Worm (Caenorhabditis elegans) whole organism, L1 larva: ENCODE data around the gene ddr-1.

Source experiments
- aly-2 ChIP-seq: fragments of 150-350 bp; optimal IDR thresholded peaks from 2 replicates; lab custom pipeline; 2014; ENCODE audit warnings: missing biosample characterization, missing genetic modification characterization
- ama-1 ChIP-seq: fragments of 150-350 bp; optimal IDR thresholded peaks from 2 replicates; lab custom pipeline; 2014
- blmp-1 ChIP-seq: fragments of 150-350 bp; optimal IDR thresholded peaks from 2 replicates; lab custom pipeline; 2014; ENCODE audit warnings: missing biosample characterization, missing genetic modification characterization
- ceh-8 ChIP-seq: fragments of 200-800 bp; sonication (Bioruptor generic); optimal IDR thresholded peaks from 2 replicates; lab custom pipeline; 2018; ENCODE audit warnings: mild to moderate bottlenecking, missing genetic modification characterization, moderate library complexity, missing compliant biosample characterization
- ceh-82 ChIP-seq, 3 experiments: fragments of 150-350 bp in 1 of 3; sonication (generic microtip) in 2 of 3; optimal IDR thresholded peaks; 2 replicates each; lab custom pipeline; 2014 to 2017; ENCODE audit warnings: missing biosample characterization in 3 of 3, missing genetic modification characterization in 3 of 3
- ceh-88 ChIP-seq: fragments of 200-800 bp; sonication (Bioruptor generic); IDR thresholded peaks from 2 replicates; pipeline ENCODE4 v1.3.6; 2022; ENCODE audit warnings: missing genetic modification characterization, missing compliant biosample characterization
- ces-1 ChIP-seq: fragments of 150-350 bp; optimal IDR thresholded peaks from 2 replicates; lab custom pipeline; 2014; ENCODE audit warnings: missing biosample characterization, missing genetic modification reagents, missing genetic modification characterization
- dsc-1 ChIP-seq: sonication (generic microtip); optimal IDR thresholded peaks from 2 replicates; lab custom pipeline; 2016; ENCODE audit warnings: mild to moderate bottlenecking, missing genetic modification characterization, missing compliant biosample characterization
- efl-3 ChIP-seq: fragments of 200-800 bp; sonication (Bioruptor generic); optimal IDR thresholded peaks from 2 replicates; lab custom pipeline; 2018; ENCODE audit warnings: mild to moderate bottlenecking, missing genetic modification characterization, missing compliant biosample characterization
- ets-5 ChIP-seq: fragments of 200-800 bp; sonication (Bioruptor generic); IDR thresholded peaks from 2 replicates; pipeline ENCODE4 v1.3.6; 2022; ENCODE audit warnings: missing genetic modification characterization, missing compliant biosample characterization
- fkh-10 ChIP-seq: sonication (generic microtip); optimal IDR thresholded peaks from 2 replicates; lab custom pipeline; 2017; ENCODE audit warnings: missing biosample characterization, missing genetic modification reagents, missing genetic modification characterization
- fkh-4 ChIP-seq: sonication (generic microtip); optimal IDR thresholded peaks from 2 replicates; lab custom pipeline; 2016; ENCODE audit warnings: missing compliant biosample characterization, missing genetic modification characterization, borderline replicate concordance
- fos-1 ChIP-seq: fragments of 150-350 bp; optimal IDR thresholded peaks from 2 replicates; lab custom pipeline; 2014; ENCODE audit warnings: missing biosample characterization, missing genetic modification characterization
- grh-1 ChIP-seq: fragments of 200-800 bp; sonication (Bioruptor generic); IDR thresholded peaks from 2 replicates; pipeline ENCODE4 v1.3.6; 2022; ENCODE audit warnings: missing genetic modification reagents, missing genetic modification characterization, missing compliant biosample characterization
- hlh-17 ChIP-seq: fragments of 200-800 bp; sonication (Bioruptor generic); optimal IDR thresholded peaks from 2 replicates; lab custom pipeline; 2018; ENCODE audit warnings: missing genetic modification characterization, mild to moderate bottlenecking, missing compliant biosample characterization, moderate library complexity, borderline replicate concordance
- hlh-4 ChIP-seq: sonication (generic microtip); optimal IDR thresholded peaks from 2 replicates; lab custom pipeline; 2016; ENCODE audit warnings: mild to moderate bottlenecking, missing genetic modification characterization, missing compliant biosample characterization
- hpl-2 ChIP-seq: fragments of 150-350 bp; optimal IDR thresholded peaks from 2 replicates; lab custom pipeline; 2014; ENCODE audit warnings: missing biosample characterization, missing genetic modification reagents, missing genetic modification characterization
- irx-1 ChIP-seq: sonication (generic microtip); optimal IDR thresholded peaks from 2 replicates; lab custom pipeline; 2016; ENCODE audit warnings: missing genetic modification characterization, missing compliant biosample characterization
- isw-1 ChIP-seq: fragments of 200-800 bp; sonication (Bioruptor generic); IDR thresholded peaks from 2 replicates; pipeline ENCODE4 v1.3.6; 2022; ENCODE audit warnings: missing genetic modification characterization, missing compliant biosample characterization
- jun-1 ChIP-seq: fragments of 150-350 bp; optimal IDR thresholded peaks from 2 replicates; lab custom pipeline; 2014; ENCODE audit warnings: missing biosample characterization, missing genetic modification reagents, missing genetic modification characterization
- lin-35 ChIP-seq, 2 experiments: fragments of 150-350 bp; optimal IDR thresholded peaks; 2 replicates each; lab custom pipeline; 2014; ENCODE audit warnings: missing biosample characterization in 2 of 2, missing genetic modification characterization in 2 of 2, missing genetic modification reagents in 2 of 2
- lin-39 ChIP-seq: fragments of 150-350 bp; optimal IDR thresholded peaks from 2 replicates; lab custom pipeline; 2014; ENCODE audit warnings: missing biosample characterization, missing genetic modification reagents, missing genetic modification characterization
- lir-3 ChIP-seq: sonication (generic microtip); optimal IDR thresholded peaks from 2 replicates; lab custom pipeline; 2016; ENCODE audit warnings: mild to moderate bottlenecking, missing genetic modification characterization, moderate library complexity, missing compliant biosample characterization; ENCODE audit not compliant: poor library complexity
- mab-9 ChIP-seq: fragments of 200-800 bp; sonication (Bioruptor generic); IDR thresholded peaks from 2 replicates; pipeline ENCODE4 v1.3.6; 2022; ENCODE audit warnings: missing genetic modification reagents, missing genetic modification characterization, missing compliant biosample characterization
- mdl-1 ChIP-seq, 2 experiments: fragments of 150-350 bp; optimal IDR thresholded peaks; 2 replicates each; lab custom pipeline; 2014 to 2017; ENCODE audit warnings: missing biosample characterization in 2 of 2, missing genetic modification characterization in 2 of 2, inconsistent platforms in 1 of 2
- nhr-12 ChIP-seq: sonication (generic microtip); optimal IDR thresholded peaks from 2 replicates; lab custom pipeline; 2017; ENCODE audit warnings: missing biosample characterization, missing genetic modification characterization
- nhr-20 ChIP-seq: sonication (generic microtip); optimal IDR thresholded peaks from 2 replicates; lab custom pipeline; 2016; ENCODE audit warnings: mild to moderate bottlenecking, missing genetic modification characterization, missing compliant biosample characterization
- nhr-237 ChIP-seq: fragments of 150-350 bp; optimal IDR thresholded peaks from 2 replicates; lab custom pipeline; 2014; ENCODE audit warnings: missing biosample characterization, missing genetic modification characterization
- nhr-28 ChIP-seq: fragments of 150-350 bp; optimal IDR thresholded peaks from 2 replicates; lab custom pipeline; 2014; ENCODE audit warnings: missing biosample characterization, missing genetic modification characterization
- nhr-47 ChIP-seq: sonication (generic microtip); optimal IDR thresholded peaks from 2 replicates; lab custom pipeline; 2016; ENCODE audit warnings: mild to moderate bottlenecking, missing genetic modification characterization, moderate library complexity, missing compliant biosample characterization
- nhr-71 ChIP-seq: sonication (generic microtip); optimal IDR thresholded peaks from 2 replicates; lab custom pipeline; 2016; ENCODE audit warnings: mild to moderate bottlenecking, missing genetic modification characterization, moderate library complexity, missing compliant biosample characterization
- nhr-76 ChIP-seq: sonication (generic microtip); optimal IDR thresholded peaks from 2 replicates; lab custom pipeline; 2017; ENCODE audit warnings: missing biosample characterization, missing genetic modification characterization
- nhr-85 ChIP-seq: sonication (generic microtip); peaks from one replicate; lab custom pipeline; 2016; ENCODE audit warnings: missing genetic modification characterization, inconsistent platforms, missing compliant biosample characterization
- pag-3 ChIP-seq: sonication (generic microtip); optimal IDR thresholded peaks from 2 replicates; lab custom pipeline; 2017; ENCODE audit warnings: missing genetic modification characterization, mild to moderate bottlenecking, missing compliant biosample characterization, antibody characterized with exemption, borderline replicate concordance; ENCODE audit not compliant: insufficient read depth
- pax-3 ChIP-seq: fragments of 200-800 bp; sonication (Bioruptor generic); optimal IDR thresholded peaks from 2 replicates; lab custom pipeline; 2018; ENCODE audit warnings: mild to moderate bottlenecking, missing genetic modification characterization, moderate library complexity, missing compliant biosample characterization
- rnt-1 ChIP-seq: sonication (generic microtip); optimal IDR thresholded peaks from 2 replicates; lab custom pipeline; 2016; ENCODE audit warnings: mild to moderate bottlenecking, missing genetic modification characterization, moderate library complexity, missing compliant biosample characterization
- skn-1 ChIP-seq: fragments of 150-350 bp; optimal IDR thresholded peaks from 2 replicates; lab custom pipeline; 2014; ENCODE audit warnings: missing biosample characterization, missing genetic modification characterization
- sox-4 ChIP-seq: sonication (generic microtip); optimal IDR thresholded peaks from 2 replicates; lab custom pipeline; 2016; ENCODE audit warnings: missing genetic modification characterization, missing compliant biosample characterization
- sptf-1 ChIP-seq: fragments of 150-350 bp; optimal IDR thresholded peaks from 2 replicates; lab custom pipeline; 2014; ENCODE audit warnings: missing biosample characterization, missing genetic modification characterization
- unc-130 ChIP-seq: fragments of 150-350 bp; optimal IDR thresholded peaks from 2 replicates; lab custom pipeline; 2017; ENCODE audit warnings: missing biosample characterization, missing genetic modification characterization, inconsistent platforms
- unc-62 ChIP-seq: fragments of 150-350 bp; optimal IDR thresholded peaks from 2 replicates; lab custom pipeline; 2014; ENCODE audit warnings: missing biosample characterization, missing genetic modification reagents, missing genetic modification characterization
- unc-86 ChIP-seq: sonication (generic microtip); optimal IDR thresholded peaks from 2 replicates; lab custom pipeline; 2016; ENCODE audit warnings: missing genetic modification characterization, missing compliant biosample characterization
- unc-98 ChIP-seq: fragments of 200-800 bp; sonication (Bioruptor generic); IDR thresholded peaks from 2 replicates; pipeline ENCODE4 v1.3.6; 2022; ENCODE audit warnings: missing genetic modification characterization, missing compliant biosample characterization
- xbp-1 ChIP-seq: sonication (generic microtip); optimal IDR thresholded peaks from 2 replicates; lab custom pipeline; 2016; ENCODE audit warnings: missing genetic modification characterization, missing compliant biosample characterization
- zag-1 ChIP-seq: fragments of 150-350 bp; optimal IDR thresholded peaks from 2 replicates; lab custom pipeline; 2014; ENCODE audit warnings: missing biosample characterization, missing genetic modification characterization
- ztf-11 ChIP-seq, 2 experiments: sonication (generic microtip); optimal IDR thresholded peaks; 2 replicates each; lab custom pipeline; 2016 to 2017; ENCODE audit warnings: missing genetic modification characterization in 2 of 2, missing biosample characterization in 1 of 2, missing compliant biosample characterization in 1 of 2
- ztf-4 ChIP-seq: fragments of 150-350 bp; optimal IDR thresholded peaks from 2 replicates; lab custom pipeline; 2014; ENCODE audit warnings: missing biosample characterization, missing genetic modification characterization

ddr-1 gene

DNA sequence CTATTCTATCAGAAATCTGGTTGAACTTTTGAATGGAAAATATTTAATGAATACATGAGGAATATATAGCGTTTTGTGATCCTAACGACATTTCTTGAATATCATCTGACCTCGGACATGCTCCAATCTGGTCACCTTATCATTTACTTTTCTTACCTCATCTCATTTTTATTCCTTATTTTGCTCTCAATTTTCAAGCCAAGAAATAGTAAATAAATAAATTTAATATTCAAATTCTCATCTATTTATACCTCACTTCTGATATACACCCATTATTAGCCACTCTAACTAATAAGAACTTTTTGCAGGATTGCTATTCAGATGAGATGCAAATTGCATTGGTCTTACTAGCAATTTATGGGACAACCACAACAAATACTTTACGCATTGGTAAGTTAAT lies at the start of gene ddr-1:
Gene ddr-1, plus strand, starts transcription at position 301 of the 400 bp plus-strand sequence.
- TF ChIP-seq lir-3 (tag; lab: Kevin White, UChicago) (no peak), fkh-10 (GFP tag; lab: Kevin White, UChicago) (no peak), ets-5 (GFP tag; lab: Robert Waterston, UW) (no peak), isw-1 (no peak), aly-2 (tag; lab: Kevin White, UChicago) (no peak), ceh-8 (GFP tag; lab: Kevin White, UChicago) (no peak), rnt-1 (tag; lab: Kevin White, UChicago) (no peak), irx-1 (tag; lab: Kevin White, UChicago) (no peak), mdl-1 (tag; optimal IDR thresholded peaks at IDR 0.05; lab: Kevin White, UChicago) (no peak), hpl-2 (no peak), sptf-1 (tag; lab: Kevin White, UChicago) (no peak)

DNA sequence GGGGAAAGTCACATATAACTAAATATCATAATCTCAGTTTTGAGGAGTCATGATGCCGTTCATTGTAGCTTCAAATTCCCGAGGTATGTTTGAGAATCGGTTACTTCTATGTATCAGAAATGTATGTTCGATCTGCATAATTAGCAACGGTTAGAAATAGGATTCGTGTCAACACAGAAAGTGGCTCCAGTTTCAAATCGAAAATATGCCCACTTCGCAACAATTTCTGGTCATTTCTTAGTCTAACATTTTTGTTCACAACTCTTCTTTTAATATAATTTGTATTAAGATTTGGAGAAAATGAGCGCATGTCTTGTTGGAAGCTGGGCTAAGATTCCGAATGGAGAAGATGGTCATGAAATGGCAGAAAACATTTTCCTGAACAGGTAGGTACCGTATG lies 47.5 kb upstream of the ddr-1 start, which contains the start of gene pks-1:
Gene pks-1, plus strand, starts transcription at position 301 of the 400 bp plus-strand sequence.
- TF ChIP-seq efl-3 (GFP tag; lab: Kevin White, UChicago) (no peak), nhr-237 (no peak), unc-98 (GFP tag; lab: Robert Waterston, UW) (no peak), dsc-1 (tag; lab: Kevin White, UChicago) (no peak), nhr-76 (tag; lab: Kevin White, UChicago) (no peak), mab-9 (no peak), ceh-82 (tag; optimal IDR thresholded peaks at IDR 0.05; lab: Kevin White, UChicago) (no peak), unc-86 (tag; lab: Kevin White, UChicago) (no peak), zag-1 (tag; lab: Kevin White, UChicago) (no peak), skn-1 (tag; lab: Kevin White, UChicago) (no peak), grh-1 (GFP tag; lab: Robert Waterston, UW) (no peak), mdl-1 (tag; optimal IDR thresholded peaks at IDR 0.05; lab: Kevin White, UChicago) (no peak), nhr-12 (no peak), nhr-47 (tag; lab: Kevin White, UChicago) (no peak)

DNA sequence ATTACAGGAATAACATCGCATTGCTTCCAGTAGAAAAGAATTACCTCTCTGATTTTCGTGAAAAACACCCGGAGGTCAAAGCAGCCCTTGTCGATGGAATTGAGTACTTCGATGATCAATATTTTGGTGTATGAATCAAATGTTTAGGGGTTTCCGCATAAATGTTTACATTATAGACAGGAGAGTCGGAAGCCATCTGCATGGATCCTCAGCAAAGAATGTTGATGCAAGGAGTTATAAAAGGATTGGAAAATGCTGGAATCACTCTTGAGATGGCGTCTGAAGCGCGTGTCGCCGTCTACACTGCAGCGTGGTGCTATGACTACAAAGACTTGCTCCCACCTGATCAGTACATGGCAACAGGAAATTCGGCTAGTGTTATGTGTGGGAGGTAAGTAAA lies 46.8 kb upstream of the ddr-1 start, which contains the start of gene C41A3.2:
Gene C41A3.2, minus strand, starts transcription at position 101 of the 400 bp plus-strand sequence.
- TF ChIP-seq hlh-17 (GFP tag; lab: Kevin White, UChicago) (no peak), fkh-4 (tag; lab: Kevin White, UChicago) (no peak), blmp-1 (tag; lab: Kevin White, UChicago) (no peak), xbp-1 (tag; lab: Kevin White, UChicago) (no peak), jun-1 (tag; lab: Kevin White, UChicago) (no peak)

DNA sequence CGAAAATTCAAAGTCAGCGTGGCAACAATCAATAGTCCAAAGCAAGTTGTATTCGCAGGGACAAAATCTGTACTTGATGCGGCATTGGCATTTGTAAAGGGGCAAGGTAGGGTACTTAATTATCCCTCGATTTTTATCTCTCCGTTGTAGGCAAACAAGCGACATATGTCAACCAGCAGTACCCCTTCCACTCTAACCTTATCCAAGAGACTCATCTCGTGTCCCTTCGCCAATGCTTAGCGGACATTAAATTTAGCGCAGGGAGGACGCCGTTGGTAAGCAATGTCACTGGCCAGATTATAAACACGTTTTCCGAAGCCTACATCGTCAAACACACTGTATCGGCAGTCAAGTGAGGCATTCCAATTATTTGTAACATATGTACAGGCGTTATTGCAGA lies 31.7 kb upstream of the ddr-1 start:
- TF ChIP-seq nhr-85 (tag; lab: Kevin White, UChicago) (peak; percentile 98), nhr-12 (peak; percentile 63), hlh-17 (GFP tag; lab: Kevin White, UChicago) (no peak), nhr-237 (peak; percentile 95), efl-3 (GFP tag; lab: Kevin White, UChicago) (peak; percentile 89), ama-1 (no peak), unc-130 (peak; percentile 83), fos-1 (tag; lab: Kevin White, UChicago) (peak; percentile 96), ztf-4 (peak; percentile 99), nhr-71 (peak; percentile 97), hlh-4 (peak; percentile 27), nhr-47 (tag; lab: Kevin White, UChicago) (peak; percentile 99), zag-1 (tag; lab: Kevin White, UChicago) (no peak), lin-39 (tag; lab: Kevin White, UChicago) (peak; percentile 95), pax-3 (tag; lab: Kevin White, UChicago) (peak; percentile 89), sox-4 (tag; lab: Kevin White, UChicago) (peak; percentile 97), lin-35 (GFP tag; optimal IDR thresholded peaks at IDR 0.05; lab: Kevin White, UChicago) (peak; percentile 70 to 93), pag-3 (tag; lab: Kevin White, UChicago) (no peak), ceh-88 (peak; percentile 91), ztf-11 (tag; optimal IDR thresholded peaks at IDR 0.05; lab: Kevin White, UChicago) (peak in 1 of 2 experiments; percentile 95), nhr-28 (tag; lab: Kevin White, UChicago) (no peak), ces-1 (GFP tag; lab: Kevin White, UChicago) (peak; percentile 48), isw-1 (peak; percentile 84), nhr-20 (tag; lab: Kevin White, UChicago) (peak; percentile 98), unc-62 (GFP tag; lab: Kevin White, UChicago) (no peak)
